Worm (Caenorhabditis elegans): ENCODE measurements around the gene F55C5.10.

Gene F55C5.10

ce11 chrV:12271495-12271894 is 11.8 kb upstream of the F55C5.10 start, which contains the start of the genes tsfm-1 and capg-2 (continued):
- no peak for TF ChIP-seq Y5F2A.4 (GFP tag; optimal IDR thresholded peaks at IDR 0.05)

ce11 chrV:12275714-12276113 is 7.6 kb upstream of the F55C5.10 start:
- no peak for TF ChIP-seq daf-19 (GFP tag; conservative IDR thresholded peaks at IDR 0.05)
- no peak for TF ChIP-seq T26A8.4 (GFP tag; IDR thresholded peaks at IDR 0.05)
- no peak for TF ChIP-seq Y75B8A.6 (GFP tag; IDR thresholded peaks at IDR 0.05)
- no peak for TF ChIP-seq egl-43 (GFP tag; IDR thresholded peaks at IDR 0.05)
- no peak for TF ChIP-seq zip-11 (GFP tag; IDR thresholded peaks at IDR 0.05)
- TF ChIP-seq F26F4.8 (GFP tag; conservative IDR thresholded peaks at IDR 0.05) = no peak
- TF ChIP-seq zfp-2 (tag; optimal IDR thresholded peaks at IDR 0.05) = no peak
- TF ChIP-seq dmd-8 (GFP tag; IDR thresholded peaks at IDR 0.05) = no peak
- TF ChIP-seq duxl-1 (tag; optimal IDR thresholded peaks at IDR 0.05; ENCODE audit: poor library complexity) = no peak
- TF ChIP-seq nhr-77 (tag; optimal IDR thresholded peaks at IDR 0.05) = no peak
- no peak for TF ChIP-seq fkh-10 (GFP tag; optimal IDR thresholded peaks at IDR 0.05)
- TF ChIP-seq dpl-1 (GFP tag; optimal IDR thresholded peaks at IDR 0.05) = no peak
- TF ChIP-seq ceh-82 (tag; optimal IDR thresholded peaks at IDR 0.05) = no peak
- TF ChIP-seq snpc-4 (tag; optimal IDR thresholded peaks at IDR 0.05) = no peak
- no peak for TF ChIP-seq attf-4 (tag; optimal IDR thresholded peaks at IDR 0.05)
- TF ChIP-seq madf-5 (GFP tag; IDR thresholded peaks at IDR 0.05) = no peak
- no peak for TF ChIP-seq F10B5.3 (tag; optimal IDR thresholded peaks at IDR 0.05)
- no peak for TF ChIP-seq pqm-1 (tag; optimal IDR thresholded peaks at IDR 0.05)
- TF ChIP-seq sdz-12 (GFP tag; optimal IDR thresholded peaks at IDR 0.05) = no peak
- TF ChIP-seq nhr-111 (GFP tag; optimal IDR thresholded peaks at IDR 0.05) = no peak

- TF ChIP-seq dve-1 (tag; optimal IDR thresholded peaks at IDR 0.05; ENCODE audit: insufficient read depth) (no peak), F44E2.7 (GFP tag; IDR thresholded peaks at IDR 0.05) (peak; percentile 33; the same call in 1 of the 2 replicates), F37D6.2 (tag; optimal IDR thresholded peaks at IDR 0.05) (no peak)
Observed at ce11 chrV:12276946-12277345, 6.3 kb upstream of the F55C5.10 start, which contains the start of gene bnc-1. bnc-1 (minus strand) TSS chrV:12277046.

- TF ChIP-seq mep-1 (tag; optimal IDR thresholded peaks at IDR 0.05) = no peak
- peak in 1 of 2 experiments; percentile 34 for TF ChIP-seq unc-62 (GFP tag; optimal IDR thresholded peaks at IDR 0.05 in 1 of 2)
- TF ChIP-seq unc-62 (tag; optimal IDR thresholded peaks at IDR 0.05) = no peak
Observed at ce11 chrV:12281508-12281907, 1.8 kb upstream of the F55C5.10 start.

- TF ChIP-seq ceh-44 (GFP tag; IDR thresholded peaks at IDR 0.05) = no peak
- peak in 1 of 2 experiments; percentile 77 for TF ChIP-seq unc-62 (GFP tag; optimal IDR thresholded peaks at IDR 0.05 in 1 of 2)
- TF ChIP-seq unc-62 (tag; optimal IDR thresholded peaks at IDR 0.05) = no peak
- peak; percentile 29 for TF ChIP-seq hlh-30 (tag; optimal IDR thresholded peaks at IDR 0.05; ENCODE audit: insufficient read depth)
- peak; percentile 12 for TF ChIP-seq fkh-10 (GFP tag; optimal IDR thresholded peaks at IDR 0.05)
- no peak for TF ChIP-seq nhr-41 (GFP tag; IDR thresholded peaks at IDR 0.05)
- peak in 1 of 2 experiments; percentile 24 for TF ChIP-seq lsy-2 (tag; optimal IDR thresholded peaks at IDR 0.05)
- TF ChIP-seq saeg-2 (GFP tag; IDR thresholded peaks at IDR 0.05) = no peak
- TF ChIP-seq mep-1 (tag; optimal IDR thresholded peaks at IDR 0.05) = peak; percentile 0
- no peak for TF ChIP-seq egl-43 (GFP tag; IDR thresholded peaks at IDR 0.05)
- TF ChIP-seq daf-12 (tag; optimal IDR thresholded peaks at IDR 0.05) = no peak
Observed at ce11 chrV:12287667-12288066, 4.4 kb downstream of the F55C5.10 start.

ce11 chrV:12288577-12288976 is 5.3 kb downstream of the F55C5.10 start, which contains the start of gene rskd-1:
rskd-1 (minus strand) TSS chrV:12288615.
- no peak for TF ChIP-seq pha-4 (GFP tag; IDR thresholded peaks at IDR 0.05)
- TF ChIP-seq pha-4 (tag; optimal IDR thresholded peaks at IDR 0.05) = peak; percentile 78
- TF ChIP-seq nhr-6 (tag; optimal IDR thresholded peaks at IDR 0.05) = peak; percentile 76
- TF ChIP-seq daf-12 (tag; optimal IDR thresholded peaks at IDR 0.05) = no peak
- no peak for TF ChIP-seq cey-2 (tag; optimal IDR thresholded peaks at IDR 0.05; ENCODE audit: borderline replicate concordance, insufficient read depth)
- TF ChIP-seq dve-1 (tag; optimal IDR thresholded peaks at IDR 0.05; ENCODE audit: insufficient read depth) = peak; percentile 17
- no peak for TF ChIP-seq egl-27 (tag; optimal IDR thresholded peaks at IDR 0.05)
- TF ChIP-seq daf-16 (GFP tag; optimal IDR thresholded peaks at IDR 0.05) = peak in 1 of 2 experiments; percentile 10
- TF ChIP-seq daf-16 (tag; optimal IDR thresholded peaks at IDR 0.05) = peak; percentile 73
- TF ChIP-seq T20F7.1 (GFP tag; optimal IDR thresholded peaks at IDR 0.05) = peak; percentile 40
- peak; percentile 9; the same call in 1 of the 2 replicates for TF ChIP-seq lin-38 (GFP tag; IDR thresholded peaks at IDR 0.05)
- TF ChIP-seq hlh-30 (tag; optimal IDR thresholded peaks at IDR 0.05; ENCODE audit: insufficient read depth) = peak; percentile 38
- TF ChIP-seq lsy-2 (tag; optimal IDR thresholded peaks at IDR 0.05) = peak in 1 of 2 experiments; percentile 40
- peak; percentile 1 for TF ChIP-seq dpl-1 (GFP tag; optimal IDR thresholded peaks at IDR 0.05)
- peak; percentile 32 for TF ChIP-seq mep-1 (tag; optimal IDR thresholded peaks at IDR 0.05)
